Fruit fly (Drosophila melanogaster) whole organism, embryonic: ENCODE results near the gene Nf1.
A peak's percentile ranks its signal among the peaks of the same experiment; 100 is the strongest.

Experiments
- Aef1 ChIP-seq: fragments of 200-800 bp; sonication (Bioruptor generic); IDR thresholded peaks from 3 replicates; pipeline ENCODE4 v1.3.6; 2022; ENCODE audit warnings: missing biosample characterization, missing genetic modification characterization
- Atf-2 ChIP-seq: fragments of 200-800 bp; sonication (Bioruptor generic); optimal IDR thresholded peaks from 2 replicates; lab custom pipeline; 2016; ENCODE audit warnings: missing biosample characterization, missing genetic modification characterization
- CG10565 ChIP-seq: fragments of 200-800 bp; sonication (Bioruptor generic); optimal IDR thresholded peaks from 3 replicates; lab custom pipeline; 2016; ENCODE audit warnings: missing biosample characterization, mild to moderate bottlenecking, missing genetic modification characterization
- CG11456 ChIP-seq: fragments of 200-800 bp; sonication (Bioruptor generic); IDR thresholded peaks from 3 replicates; pipeline ENCODE4 v1.3.6; 2022; ENCODE audit warnings: missing biosample characterization, missing genetic modification characterization
- CG12299 ChIP-seq: fragments of 200-800 bp; sonication (Bioruptor generic); optimal IDR thresholded peaks from 2 replicates; lab custom pipeline; 2018; ENCODE audit warnings: missing biosample characterization, mild to moderate bottlenecking, missing genetic modification characterization
- CG14710 ChIP-seq: fragments of 200-800 bp; sonication (Bioruptor generic); optimal IDR thresholded peaks from 3 replicates; lab custom pipeline; 2019; ENCODE audit warnings: missing biosample characterization, mild to moderate bottlenecking, missing genetic modification characterization, moderate library complexity
- CG14965 ChIP-seq: fragments of 200-800 bp; sonication (Bioruptor generic); optimal IDR thresholded peaks from 2 replicates; lab custom pipeline; 2016; ENCODE audit warnings: missing biosample characterization, missing genetic modification characterization, borderline replicate concordance
- CG15011 ChIP-seq: fragments of 200-800 bp; sonication (Bioruptor generic); optimal IDR thresholded peaks from 3 replicates; lab custom pipeline; 2018; ENCODE audit warnings: missing biosample characterization, mild to moderate bottlenecking, missing genetic modification characterization
- CG15479 ChIP-seq: fragments of 200-800 bp; sonication (Bioruptor generic); optimal IDR thresholded peaks from 3 replicates; lab custom pipeline; 2019; ENCODE audit warnings: missing biosample characterization, mild to moderate bottlenecking, missing genetic modification characterization, moderate library complexity
- CG16863 ChIP-seq: fragments of 200-800 bp; sonication (Bioruptor generic); optimal IDR thresholded peaks from 3 replicates; lab custom pipeline; 2016; ENCODE audit warnings: missing biosample characterization, missing genetic modification characterization
- CG32772 ChIP-seq: fragments of 200-800 bp; sonication (Bioruptor generic); IDR thresholded peaks from 2 replicates; pipeline ENCODE4 v1.3.6; 2022; ENCODE audit warnings: missing biosample characterization, missing genetic modification characterization
- CG3995 ChIP-seq: fragments of 200-800 bp; sonication (Bioruptor generic); optimal IDR thresholded peaks from 3 replicates; lab custom pipeline; 2016; ENCODE audit warnings: missing biosample characterization, missing genetic modification characterization
- CG4617 ChIP-seq: fragments of 200-800 bp; sonication (Bioruptor generic); optimal IDR thresholded peaks from 3 replicates; lab custom pipeline; 2016; ENCODE audit warnings: missing biosample characterization, missing genetic modification characterization, borderline replicate concordance
- CG6791 ChIP-seq: fragments of 200-800 bp; sonication (Bioruptor generic); IDR thresholded peaks from 3 replicates; pipeline ENCODE4 v1.3.6; 2022; ENCODE audit warnings: missing biosample characterization, missing genetic modification characterization; ENCODE audit not compliant: partially characterized antibody
- CG6854 ChIP-seq: fragments of 200-800 bp; sonication (Bioruptor generic); optimal IDR thresholded peaks from 3 replicates; lab custom pipeline; 2017; ENCODE audit warnings: missing biosample characterization, mild to moderate bottlenecking, missing genetic modification characterization
- CG8388 ChIP-seq: fragments of 200-800 bp; sonication (Bioruptor generic); optimal IDR thresholded peaks from 2 replicates; lab custom pipeline; 2019; ENCODE audit warnings: missing biosample characterization, mild to moderate bottlenecking, missing genetic modification characterization, moderate library complexity
- CG8765 ChIP-seq: fragments of 200-800 bp; sonication (Bioruptor generic); IDR thresholded peaks from 2 replicates; pipeline ENCODE4 v1.3.6; 2022; ENCODE audit warnings: missing biosample characterization, missing genetic modification characterization
- CG9215 ChIP-seq: fragments of 200-800 bp; sonication (Bioruptor generic); IDR thresholded peaks from 2 replicates; pipeline ENCODE4 v1.3.6; 2022; ENCODE audit warnings: missing biosample characterization, missing genetic modification characterization
- CG9876 ChIP-seq: fragments of 200-800 bp; sonication (Bioruptor generic); optimal IDR thresholded peaks from 2 replicates; lab custom pipeline; 2016; ENCODE audit warnings: missing biosample characterization, missing genetic modification characterization
- D ChIP-seq, 2 experiments: fragments of 200-800 bp in 1 of 2; fragments of >200 bp in 1 of 2; sonication (Bioruptor generic) in 1 of 2; optimal IDR thresholded peaks; 2 replicates in 1 of 2; 3 replicates in 1 of 2; lab custom pipeline; 2017; ENCODE audit warnings: mild to moderate bottlenecking in 1 of 2, missing biosample characterization in 1 of 2, missing genetic modification characterization in 1 of 2, missing genetic modification reagents in 1 of 2
- D19B ChIP-seq: fragments of 200-800 bp; sonication (Bioruptor generic); optimal IDR thresholded peaks from 2 replicates; lab custom pipeline; 2017; ENCODE audit warnings: missing biosample characterization, mild to moderate bottlenecking, missing genetic modification characterization
- Dip2 ChIP-seq: fragments of 200-800 bp; sonication (Bioruptor generic); IDR thresholded peaks from 2 replicates; pipeline ENCODE4 v1.3.6; 2022; ENCODE audit warnings: missing biosample characterization, missing genetic modification characterization
- Dip3 ChIP-seq: fragments of 200-800 bp; sonication (Bioruptor generic); optimal IDR thresholded peaks from 3 replicates; lab custom pipeline; 2016; ENCODE audit warnings: missing biosample characterization, missing genetic modification characterization
- Dll ChIP-seq: fragments of 200-800 bp; sonication (Bioruptor generic); IDR thresholded peaks from 4 replicates; pipeline ENCODE4 v1.3.6; 2022; ENCODE audit warnings: missing biosample characterization, missing genetic modification characterization; ENCODE audit not compliant: partially characterized antibody
- Fer1 ChIP-seq: fragments of 200-800 bp; sonication (Bioruptor generic); optimal IDR thresholded peaks from 2 replicates; lab custom pipeline; 2017; ENCODE audit warnings: missing biosample characterization, mild to moderate bottlenecking, missing genetic modification characterization
- Fer2 ChIP-seq: fragments of 200-800 bp; sonication (Bioruptor generic); optimal IDR thresholded peaks from 2 replicates; lab custom pipeline; 2018; ENCODE audit warnings: missing biosample characterization, mild to moderate bottlenecking, missing genetic modification characterization, moderate library complexity
- Hmx ChIP-seq: fragments of 200-800 bp; sonication (Bioruptor generic); optimal IDR thresholded peaks from 2 replicates; lab custom pipeline; 2016; ENCODE audit warnings: missing biosample characterization, missing genetic modification characterization
- Hr51 ChIP-seq, 2 experiments: fragments of 200-800 bp; sonication (Bioruptor generic); optimal IDR thresholded peaks; 2 replicates in 1 of 2; 3 replicates in 1 of 2; lab custom pipeline; 2016 to 2018; ENCODE audit warnings: missing biosample characterization in 2 of 2, missing genetic modification characterization in 2 of 2, mild to moderate bottlenecking in 1 of 2, moderate library complexity in 1 of 2
- Neu2 ChIP-seq: fragments of 200-800 bp; sonication (Bioruptor generic); optimal IDR thresholded peaks from 3 replicates; lab custom pipeline; 2016; ENCODE audit warnings: missing biosample characterization, missing genetic modification characterization, borderline replicate concordance
- Poxn ChIP-seq: fragments of 200-800 bp; sonication (Bioruptor generic); IDR thresholded peaks from 2 replicates; pipeline ENCODE4 v1.3.6; 2022; ENCODE audit warnings: missing biosample characterization, missing genetic modification characterization
- aop ChIP-seq: fragments of 200-800 bp; sonication (Bioruptor generic); IDR thresholded peaks from 2 replicates; pipeline ENCODE4 v1.3.6; 2022; ENCODE audit warnings: missing biosample characterization, missing genetic modification characterization
- chm ChIP-seq: fragments of 200-800 bp; sonication (Bioruptor generic); IDR thresholded peaks from 2 replicates; pipeline ENCODE4 v1.3.6; 2022; ENCODE audit warnings: missing biosample characterization, missing genetic modification characterization
- croc ChIP-seq: fragments of 200-800 bp; sonication (Bioruptor generic); conservative IDR thresholded peaks from 3 replicates; pipeline ENCODE4 v1.3.6; 2022; ENCODE audit warnings: missing biosample characterization, missing genetic modification characterization
- crol ChIP-seq: fragments of 200-800 bp; sonication (Bioruptor generic); IDR thresholded peaks from 2 replicates; pipeline ENCODE4 v1.3.6; 2022; ENCODE audit warnings: missing biosample characterization, missing genetic modification characterization
- dmrt11E ChIP-seq: fragments of 200-800 bp; sonication (Bioruptor generic); optimal IDR thresholded peaks from 3 replicates; lab custom pipeline; 2018; ENCODE audit warnings: missing biosample characterization, mild to moderate bottlenecking, missing genetic modification characterization, moderate library complexity
- dpn ChIP-seq, 2 experiments: fragments of 200-800 bp; sonication (Bioruptor generic); optimal IDR thresholded peaks; 3 replicates each; lab custom pipeline; 2016; ENCODE audit warnings: missing biosample characterization in 2 of 2, missing genetic modification characterization in 2 of 2
- en ChIP-seq: fragments of 200-800 bp; sonication (Bioruptor generic); optimal IDR thresholded peaks from 2 replicates; lab custom pipeline; 2016; ENCODE audit warnings: missing biosample characterization, missing genetic modification characterization
- esg ChIP-seq: fragments of 200-800 bp; sonication (Bioruptor generic); conservative IDR thresholded peaks from 2 replicates; pipeline ENCODE4 v1.3.6; 2022; ENCODE audit warnings: missing biosample characterization, missing genetic modification characterization
- fd3F ChIP-seq: fragments of 200-800 bp; sonication (Bioruptor generic); optimal IDR thresholded peaks from 2 replicates; lab custom pipeline; 2018; ENCODE audit warnings: missing biosample characterization, mild to moderate bottlenecking, missing genetic modification characterization, moderate library complexity
- gsb ChIP-seq: fragments of 200-800 bp; sonication (Bioruptor generic); IDR thresholded peaks from 2 replicates; pipeline ENCODE4 v1.3.6; 2022; ENCODE audit warnings: missing biosample characterization, missing genetic modification characterization
- jumu ChIP-seq: fragments of 200-800 bp; sonication (Bioruptor generic); optimal IDR thresholded peaks from 3 replicates; lab custom pipeline; 2016; ENCODE audit warnings: missing biosample characterization, missing genetic modification characterization
- kah ChIP-seq: fragments of 200-800 bp; sonication (Bioruptor generic); optimal IDR thresholded peaks from 2 replicates; lab custom pipeline; 2018; ENCODE audit warnings: missing biosample characterization, mild to moderate bottlenecking, missing genetic modification characterization
- nom ChIP-seq: fragments of 200-800 bp; sonication (Bioruptor generic); optimal IDR thresholded peaks from 2 replicates; lab custom pipeline; 2017; ENCODE audit warnings: missing biosample characterization, missing genetic modification characterization, mild to moderate bottlenecking, moderate library complexity, missing genetic modification reagents
- sima ChIP-seq: fragments of 200-800 bp; sonication (Bioruptor generic); optimal IDR thresholded peaks from 2 replicates; lab custom pipeline; 2016; ENCODE audit warnings: missing biosample characterization, missing genetic modification characterization
- sisA ChIP-seq: fragments of 200-800 bp; sonication (Bioruptor generic); IDR thresholded peaks from 2 replicates; pipeline ENCODE4 v1.3.6; 2022; ENCODE audit warnings: missing biosample characterization, missing genetic modification characterization
- stc ChIP-seq: fragments of 200-800 bp; sonication (Bioruptor generic); IDR thresholded peaks from 2 replicates; pipeline ENCODE4 v1.3.6; 2022; ENCODE audit warnings: missing biosample characterization, missing genetic modification characterization
- sug ChIP-seq: fragments of 200-800 bp; optimal IDR thresholded peaks from 2 replicates; lab custom pipeline; 2019; ENCODE audit warnings: missing biosample characterization, mild to moderate bottlenecking, missing genetic modification characterization, moderate library complexity
- zen2 ChIP-seq: fragments of 200-800 bp; sonication (Bioruptor generic); IDR thresholded peaks from 3 replicates; pipeline ENCODE4 v1.3.6; 2022; ENCODE audit warnings: missing biosample characterization, missing genetic modification characterization; ENCODE audit not compliant: partially characterized antibody

Gene Nf1

DNA sequence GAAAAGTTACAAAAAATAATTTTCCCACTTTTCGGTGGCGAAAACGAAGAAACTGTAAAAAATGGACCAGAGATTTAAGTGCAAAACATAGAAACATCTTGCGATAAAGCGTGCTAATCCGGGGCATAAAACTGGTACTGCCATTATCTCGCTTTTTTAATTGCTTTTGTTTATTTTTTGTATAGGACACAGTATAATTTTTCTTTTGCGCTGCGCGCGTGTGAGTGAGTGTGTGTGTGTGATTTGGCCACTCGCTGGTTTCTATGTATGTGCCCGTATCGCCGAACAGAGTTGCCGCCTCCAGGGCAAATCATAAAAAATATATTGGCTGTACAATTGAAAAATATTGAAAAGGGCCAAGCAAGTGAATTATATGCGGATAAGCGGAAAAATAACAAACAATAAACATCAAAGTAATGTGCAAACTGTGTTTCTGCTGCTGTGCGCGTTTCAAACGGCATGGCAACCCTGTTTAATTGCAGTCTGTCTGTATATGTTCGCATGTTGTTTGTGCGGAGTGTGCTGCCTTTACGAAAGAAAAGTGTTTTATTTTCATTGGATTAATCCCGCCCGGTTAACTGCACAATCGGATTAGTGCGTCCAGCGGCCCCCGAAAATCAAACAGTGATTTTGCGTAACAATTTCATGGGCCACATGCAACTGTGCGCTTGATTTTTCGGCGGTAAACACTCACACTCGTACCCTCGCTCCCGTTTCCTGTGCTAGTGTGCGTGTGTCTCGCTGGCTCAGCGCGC lies 59.5 kb downstream of the Nf1 start (continued):
- TF ChIP-seq sisA (GFP tag; lab: Robert Waterston, UW) (peak; percentile 96), nom (peak; percentile 75), CG9215 (GFP tag; lab: Robert Waterston, UW) (peak; percentile 93), Dll (GFP tag; lab: Robert Waterston, UW) (0 out of 4 replicates have a peak, but pooled peaks have one; percentile 2), CG4617 (GFP tag; lab: Kevin White, UChicago) (peak; percentile 97), CG14965 (peak; percentile 85), fd3F (GFP tag; lab: Kevin White, UChicago) (peak; percentile 89), Dip3 (GFP tag; lab: Kevin White, UChicago) (peak; percentile 97), CG6854 (peak; percentile 90), D (optimal IDR thresholded peaks at IDR 0.05; lab: Kevin White, UChicago) (no peak), D (GFP tag; optimal IDR thresholded peaks at IDR 0.05; lab: Kevin White, UChicago) (peak; percentile 94), Poxn (GFP tag; lab: Robert Waterston, UW) (peak; percentile 90), Atf-2 (GFP tag; lab: Kevin White, UChicago) (peak; percentile 98), kah (GFP tag; lab: Kevin White, UChicago) (peak; percentile 79), CG32772 (GFP tag; lab: Robert Waterston, UW) (peak; percentile 97), Fer1 (peak; percentile 93), dpn (GFP tag; optimal IDR thresholded peaks at IDR 0.05; lab: Kevin White, UChicago) (peak; percentile 98), CG9876 (GFP tag; lab: Kevin White, UChicago) (peak; percentile 94), croc (GFP tag; lab: Robert Waterston, UW) (peak; percentile 87), CG8765 (GFP tag; lab: Robert Waterston, UW) (peak; percentile 94), aop (peak; percentile 92), CG14710 (tag; lab: Kevin White, UChicago) (peak; percentile 92), Dip2 (GFP tag; lab: Robert Waterston, UW) (peak; percentile 68), CG16863 (GFP tag; lab: Kevin White, UChicago) (peak; percentile 96), en (GFP tag; lab: Kevin White, UChicago) (peak; percentile 93), crol (GFP tag; lab: Robert Waterston, UW) (peak; percentile 65), dmrt11E (tag; lab: Kevin White, UChicago) (peak; percentile 93), sima (GFP tag; lab: Kevin White, UChicago) (peak; percentile 90), jumu (GFP tag; lab: Kevin White, UChicago) (peak; percentile 97), CG11456 (GFP tag; lab: Robert Waterston, UW) (peak; percentile 97), Neu2 (GFP tag; lab: Kevin White, UChicago) (peak; percentile 77), CG3995 (GFP tag; lab: Kevin White, UChicago) (peak; percentile 83), Aef1 (GFP tag; lab: Robert Waterston, UW) (peak; percentile 97), zen2 (GFP tag; lab: Robert Waterston, UW) (no peak), stc (GFP tag; lab: Robert Waterston, UW) (peak; percentile 97), Hmx (GFP tag; lab: Kevin White, UChicago) (peak; percentile 77), chm (GFP tag; lab: Robert Waterston, UW) (peak; percentile 97), CG6791 (GFP tag; lab: Robert Waterston, UW) (no peak), Fer2 (peak; percentile 80), CG10565 (GFP tag; lab: Kevin White, UChicago) (peak; percentile 90), esg (GFP tag; lab: Robert Waterston, UW) (peak; percentile 97), CG8388 (peak; percentile 95), gsb (peak; percentile 91), CG15479 (peak; percentile 78), sug (tag; lab: Kevin White, UChicago) (peak; percentile 85), Hr51 (GFP tag; optimal IDR thresholded peaks at IDR 0.05; lab: Kevin White, UChicago) (peak; percentile 94 to 95), CG15011 (peak; percentile 89), D19B (GFP tag; lab: Kevin White, UChicago) (peak; percentile 88), CG12299 (tag; lab: Kevin White, UChicago) (peak; percentile 77)
